Worm (Caenorhabditis elegans): ENCODE data around the gene mev-1.

Gene mev-1

ce11 chrIII:10328565-10329541, 5.2 kb upstream of the mev-1 start:
- TF ChIP-seq unc-62 (GFP tag; optimal IDR thresholded peaks at IDR 0.05): no peak
- TF ChIP-seq M03D4.4 (tag; optimal IDR thresholded peaks at IDR 0.05): no peak
- TF ChIP-seq pha-4 (tag; optimal IDR thresholded peaks at IDR 0.05): peak; percentile 19
- TF ChIP-seq unc-120 (tag; optimal IDR thresholded peaks at IDR 0.05; ENCODE audit: poor library complexity, severe bottlenecking): no peak

ce11 chrIII:10329811-10330210, 4.3 kb upstream of the mev-1 start:
- TF ChIP-seq ceh-39 (tag; optimal IDR thresholded peaks at IDR 0.05) (no peak), ces-1 (GFP tag; optimal IDR thresholded peaks at IDR 0.05) (no peak), lsy-2 (tag; optimal IDR thresholded peaks at IDR 0.05) (no peak), mls-2 (tag; optimal IDR thresholded peaks at IDR 0.05) (no peak), unc-39 (tag; optimal IDR thresholded peaks at IDR 0.05) (no peak)

ce11 chrIII:10330372-10331062, 3.6 kb upstream of the mev-1 start, which contains the start of gene nex-2:
Gene nex-2 (minus strand): TSS chrIII:10330422.
- no peak for TF ChIP-seq unc-62 (GFP tag; optimal IDR thresholded peaks at IDR 0.05)
- TF ChIP-seq unc-120 (tag; optimal IDR thresholded peaks at IDR 0.05; ENCODE audit: poor library complexity, severe bottlenecking): no peak
- TF ChIP-seq bed-3 (GFP tag; optimal IDR thresholded peaks at IDR 0.05): no peak
- no peak for TF ChIP-seq nhr-28 (tag; optimal IDR thresholded peaks at IDR 0.05)
- no peak for TF ChIP-seq cnd-1 (tag; optimal IDR thresholded peaks at IDR 0.05)
- no peak for TF ChIP-seq blmp-1 (tag; optimal IDR thresholded peaks at IDR 0.05)
- no peak for TF ChIP-seq ces-1 (GFP tag; optimal IDR thresholded peaks at IDR 0.05)
- TF ChIP-seq lsy-2 (tag; optimal IDR thresholded peaks at IDR 0.05): no peak
- no peak for TF ChIP-seq lin-13 (tag; optimal IDR thresholded peaks at IDR 0.05)
- no peak for TF ChIP-seq tbx-8 (GFP tag; optimal IDR thresholded peaks at IDR 0.05)
- no peak for TF ChIP-seq unc-39 (tag; optimal IDR thresholded peaks at IDR 0.05)
- TF ChIP-seq drap-1 (GFP tag; optimal IDR thresholded peaks at IDR 0.05): no peak
- TF ChIP-seq zip-8 (tag; optimal IDR thresholded peaks at IDR 0.05): no peak
- TF ChIP-seq ztf-11 (tag; optimal IDR thresholded peaks at IDR 0.05): no peak
- TF ChIP-seq hlh-1 (tag; optimal IDR thresholded peaks at IDR 0.05): no peak
- no peak for TF ChIP-seq ceh-39 (tag; optimal IDR thresholded peaks at IDR 0.05)

ce11 chrIII:10331232-10331631, 2.8 kb upstream of the mev-1 start:
- TF ChIP-seq pha-4 (tag; optimal IDR thresholded peaks at IDR 0.05): no peak
- no peak for TF ChIP-seq lsy-2 (tag; optimal IDR thresholded peaks at IDR 0.05)
- no peak for TF ChIP-seq ztf-11 (tag; optimal IDR thresholded peaks at IDR 0.05)
- no peak for TF ChIP-seq mep-1 (tag; optimal IDR thresholded peaks at IDR 0.05)
- TF ChIP-seq drap-1 (GFP tag; optimal IDR thresholded peaks at IDR 0.05): no peak
- no peak for TF ChIP-seq ceh-83 (GFP tag; optimal IDR thresholded peaks at IDR 0.05)
- TF ChIP-seq mab-5 (tag; optimal IDR thresholded peaks at IDR 0.05): no peak
- no peak for TF ChIP-seq ces-1 (GFP tag; optimal IDR thresholded peaks at IDR 0.05)
- TF ChIP-seq nhr-237 (tag; optimal IDR thresholded peaks at IDR 0.05): no peak
- no peak for TF ChIP-seq elt-1 (tag; optimal IDR thresholded peaks at IDR 0.05; ENCODE audit: borderline replicate concordance, insufficient read depth)
- TF ChIP-seq sem-2 (GFP tag; optimal IDR thresholded peaks at IDR 0.05): no peak

- TF ChIP-seq cnd-1 (tag; optimal IDR thresholded peaks at IDR 0.05) (no peak), tbx-8 (GFP tag; optimal IDR thresholded peaks at IDR 0.05) (no peak), lsy-2 (tag; optimal IDR thresholded peaks at IDR 0.05) (no peak), ham-2 (GFP tag; optimal IDR thresholded peaks at IDR 0.05) (no peak), ceh-83 (GFP tag; optimal IDR thresholded peaks at IDR 0.05) (no peak), hlh-1 (tag; optimal IDR thresholded peaks at IDR 0.05) (no peak), mep-1 (tag; optimal IDR thresholded peaks at IDR 0.05) (no peak), unc-62 (GFP tag; optimal IDR thresholded peaks at IDR 0.05) (no peak), ceh-39 (tag; optimal IDR thresholded peaks at IDR 0.05) (no peak), sem-2 (GFP tag; optimal IDR thresholded peaks at IDR 0.05) (no peak), zip-8 (tag; optimal IDR thresholded peaks at IDR 0.05) (no peak), drap-1 (GFP tag; optimal IDR thresholded peaks at IDR 0.05) (no peak), elt-3 (tag; optimal IDR thresholded peaks at IDR 0.05) (no peak), nhr-28 (tag; optimal IDR thresholded peaks at IDR 0.05) (no peak), flh-1 (GFP tag; optimal IDR thresholded peaks at IDR 0.05) (no peak), elt-1 (tag; optimal IDR thresholded peaks at IDR 0.05; ENCODE audit: borderline replicate concordance, insufficient read depth) (no peak), lin-32 (GFP tag; optimal IDR thresholded peaks at IDR 0.05) (no peak), nhr-76 (tag; optimal IDR thresholded peaks at IDR 0.05) (no peak), blmp-1 (tag; optimal IDR thresholded peaks at IDR 0.05) (no peak)
Observed at ce11 chrIII:10332560-10332959, 1.5 kb upstream of the mev-1 start, which contains the start of gene T07C4.12. Gene T07C4.12 (minus strand): TSS chrIII:10332660.

All from whole organism, mixed stage, embryonic.